Worm (Caenorhabditis elegans) whole organism, L2 larva: ENCODE results near the gene F55G7.4.

Experiments
- C34F6.9 ChIP-seq: fragments of 150-350 bp; optimal IDR thresholded peaks from 2 replicates; lab custom pipeline; 2014; ENCODE audit warnings: missing biosample characterization, missing genetic modification characterization
- F13H6.1 ChIP-seq: sonication (generic microtip); optimal IDR thresholded peaks from 2 replicates; lab custom pipeline; 2016; ENCODE audit warnings: missing genetic modification characterization, missing compliant biosample characterization
- R02D3.7 ChIP-seq: fragments of 150-350 bp; optimal IDR thresholded peaks from 2 replicates; lab custom pipeline; 2014; ENCODE audit warnings: missing biosample characterization, missing genetic modification characterization
- Y55F3AM.14 ChIP-seq: fragments of 200-800 bp; sonication (Bioruptor generic); optimal IDR thresholded peaks from 2 replicates; lab custom pipeline; 2018; ENCODE audit warnings: mild to moderate bottlenecking, missing genetic modification characterization, missing compliant biosample characterization
- ZK546.5 ChIP-seq: sonication (generic microtip); optimal IDR thresholded peaks from 2 replicates; lab custom pipeline; 2017; ENCODE audit warnings: missing biosample characterization, missing genetic modification characterization
- alr-1 ChIP-seq: fragments of 150-350 bp; optimal IDR thresholded peaks from 2 replicates; lab custom pipeline; 2014; ENCODE audit warnings: missing biosample characterization, missing genetic modification characterization
- aly-2 ChIP-seq: fragments of 150-350 bp; optimal IDR thresholded peaks from 2 replicates; lab custom pipeline; 2014; ENCODE audit warnings: missing biosample characterization, missing genetic modification characterization
- ceh-16 ChIP-seq: fragments of 150-350 bp; optimal IDR thresholded peaks from 2 replicates; lab custom pipeline; 2014; ENCODE audit warnings: missing biosample characterization, missing genetic modification characterization
- ceh-82 ChIP-seq: fragments of 150-350 bp; optimal IDR thresholded peaks from 2 replicates; lab custom pipeline; 2014; ENCODE audit warnings: missing biosample characterization, missing genetic modification characterization
- crh-2 ChIP-seq: sonication (generic microtip); optimal IDR thresholded peaks from 2 replicates; lab custom pipeline; 2017; ENCODE audit warnings: missing biosample characterization, missing genetic modification characterization
- dmd-4 ChIP-seq: sonication (generic microtip); optimal IDR thresholded peaks from 2 replicates; lab custom pipeline; 2017; ENCODE audit warnings: missing biosample characterization, missing genetic modification characterization
- egl-27 ChIP-seq: sonication (generic microtip); optimal IDR thresholded peaks from 3 replicates; lab custom pipeline; 2017; ENCODE audit warnings: missing biosample characterization, missing genetic modification reagents, missing genetic modification characterization
- elt-1 ChIP-seq: fragments of 150-350 bp; optimal IDR thresholded peaks from 2 replicates; lab custom pipeline; 2014; ENCODE audit warnings: missing biosample characterization, missing genetic modification characterization
- elt-3 ChIP-seq: sonication (generic microtip); optimal IDR thresholded peaks from 2 replicates; lab custom pipeline; 2017; ENCODE audit warnings: missing biosample characterization, missing genetic modification characterization
- fos-1 ChIP-seq: fragments of 150-350 bp; optimal IDR thresholded peaks from 2 replicates; lab custom pipeline; 2014; ENCODE audit warnings: missing biosample characterization, missing genetic modification characterization
- lin-11 ChIP-seq: fragments of 150-350 bp; sonication (generic microtip); optimal IDR thresholded peaks from 2 replicates; lab custom pipeline; 2014; ENCODE audit warnings: missing biosample characterization, missing genetic modification characterization, inconsistent platforms, mixed read lengths
- lin-13 ChIP-seq: fragments of 150-350 bp; optimal IDR thresholded peaks from 2 replicates; lab custom pipeline; 2014; ENCODE audit warnings: missing biosample characterization, missing genetic modification reagents, missing genetic modification characterization
- lin-39 ChIP-seq: fragments of 150-350 bp; optimal IDR thresholded peaks from 2 replicates; lab custom pipeline; 2014; ENCODE audit warnings: missing biosample characterization, missing genetic modification reagents, missing genetic modification characterization
- lsy-2 ChIP-seq, 2 experiments: fragments of 150-350 bp in 1 of 2; sonication (generic microtip) in 1 of 2; optimal IDR thresholded peaks; 2 replicates each; lab custom pipeline; 2014 to 2017; ENCODE audit warnings: missing biosample characterization in 2 of 2, missing genetic modification characterization in 2 of 2
- mab-5 ChIP-seq: fragments of 150-350 bp; optimal IDR thresholded peaks from 2 replicates; lab custom pipeline; 2014; ENCODE audit warnings: missing biosample characterization, missing genetic modification characterization
- mbf-1 ChIP-seq: sonication (generic microtip); optimal IDR thresholded peaks from 2 replicates; lab custom pipeline; 2017; ENCODE audit warnings: missing biosample characterization, missing genetic modification characterization
- mdl-1 ChIP-seq, 2 experiments: fragments of 150-350 bp in 1 of 2; sonication (generic microtip) in 1 of 2; optimal IDR thresholded peaks; 2 replicates each; lab custom pipeline; 2017; ENCODE audit warnings: missing biosample characterization in 2 of 2, missing genetic modification characterization in 2 of 2
- nhr-10 ChIP-seq: sonication (generic microtip); optimal IDR thresholded peaks from 2 replicates; lab custom pipeline; 2017; ENCODE audit warnings: missing biosample characterization, missing genetic modification characterization
- nhr-11 ChIP-seq: fragments of 150-350 bp; optimal IDR thresholded peaks from 2 replicates; lab custom pipeline; 2014; ENCODE audit warnings: missing biosample characterization, missing genetic modification characterization
- nhr-12 ChIP-seq: fragments of 150-350 bp; optimal IDR thresholded peaks from 2 replicates; lab custom pipeline; 2014; ENCODE audit warnings: missing biosample characterization, missing genetic modification characterization
- nhr-129 ChIP-seq: fragments of 150-350 bp; optimal IDR thresholded peaks from 2 replicates; lab custom pipeline; 2014; ENCODE audit warnings: missing biosample characterization, missing genetic modification characterization
- nhr-21 ChIP-seq: fragments of 150-350 bp; optimal IDR thresholded peaks from 2 replicates; lab custom pipeline; 2014; ENCODE audit warnings: missing biosample characterization, missing genetic modification characterization
- nhr-23 ChIP-seq: fragments of 150-350 bp; optimal IDR thresholded peaks from 2 replicates; lab custom pipeline; 2014; ENCODE audit warnings: missing biosample characterization, missing genetic modification reagents, missing genetic modification characterization
- nhr-237 ChIP-seq: fragments of 150-350 bp; optimal IDR thresholded peaks from 2 replicates; lab custom pipeline; 2014; ENCODE audit warnings: missing biosample characterization, missing genetic modification characterization
- nhr-25 ChIP-seq: fragments of 150-350 bp; sonication (generic microtip); optimal IDR thresholded peaks from 3 replicates; lab custom pipeline; 2014; ENCODE audit warnings: missing biosample characterization, missing genetic modification characterization
- nhr-6 ChIP-seq: fragments of 150-350 bp; optimal IDR thresholded peaks from 2 replicates; lab custom pipeline; 2014; ENCODE audit warnings: missing biosample characterization, missing genetic modification characterization
- peb-1 ChIP-seq: fragments of 150-350 bp; optimal IDR thresholded peaks from 2 replicates; lab custom pipeline; 2014; ENCODE audit warnings: missing biosample characterization, missing genetic modification characterization
- sem-4 ChIP-seq: fragments of 150-350 bp; optimal IDR thresholded peaks from 2 replicates; lab custom pipeline; 2014; ENCODE audit warnings: missing biosample characterization, missing genetic modification reagents, missing genetic modification characterization
- skn-1 ChIP-seq: sonication (generic microtip); optimal IDR thresholded peaks from 2 replicates; lab custom pipeline; 2017; ENCODE audit warnings: missing biosample characterization, missing genetic modification characterization
- sma-3 ChIP-seq: sonication (generic microtip); optimal IDR thresholded peaks from 2 replicates; lab custom pipeline; 2016; ENCODE audit warnings: missing genetic modification reagents, missing genetic modification characterization, missing compliant biosample characterization
- sma-9 ChIP-seq, 2 experiments: fragments of 150-350 bp in 1 of 2; sonication (generic microtip) in 1 of 2; optimal IDR thresholded peaks; 2 replicates each; lab custom pipeline; 2014 to 2016; ENCODE audit warnings: missing genetic modification characterization in 2 of 2, mild to moderate bottlenecking in 1 of 2, missing biosample characterization in 1 of 2, missing compliant biosample characterization in 1 of 2, missing genetic modification reagents in 1 of 2, moderate library complexity in 1 of 2
- snpc-4 ChIP-seq: fragments of 150-350 bp; optimal IDR thresholded peaks from 2 replicates; lab custom pipeline; 2014; ENCODE audit warnings: missing biosample characterization, missing genetic modification characterization
- unc-39 ChIP-seq: fragments of 150-350 bp; optimal IDR thresholded peaks from 2 replicates; lab custom pipeline; 2014; ENCODE audit warnings: missing biosample characterization, missing genetic modification characterization
- unc-55 ChIP-seq: fragments of 150-350 bp; sonication (generic microtip); optimal IDR thresholded peaks from 3 replicates; lab custom pipeline; 2014; ENCODE audit warnings: missing biosample characterization, missing genetic modification reagents, missing genetic modification characterization
- unc-62 ChIP-seq: fragments of 150-350 bp; optimal IDR thresholded peaks from 2 replicates; lab custom pipeline; 2014; ENCODE audit warnings: missing biosample characterization, missing genetic modification reagents, missing genetic modification characterization
- zag-1 ChIP-seq: fragments of 150-350 bp; optimal IDR thresholded peaks from 2 replicates; lab custom pipeline; 2014; ENCODE audit warnings: missing biosample characterization, missing genetic modification characterization
- ztf-1 ChIP-seq: fragments of 200-800 bp; sonication (Bioruptor generic); conservative IDR thresholded peaks from 2 replicates; pipeline ENCODE4 v1.3.6; 2022; ENCODE audit warnings: missing genetic modification characterization, missing compliant biosample characterization

Gene F55G7.4

DNA sequence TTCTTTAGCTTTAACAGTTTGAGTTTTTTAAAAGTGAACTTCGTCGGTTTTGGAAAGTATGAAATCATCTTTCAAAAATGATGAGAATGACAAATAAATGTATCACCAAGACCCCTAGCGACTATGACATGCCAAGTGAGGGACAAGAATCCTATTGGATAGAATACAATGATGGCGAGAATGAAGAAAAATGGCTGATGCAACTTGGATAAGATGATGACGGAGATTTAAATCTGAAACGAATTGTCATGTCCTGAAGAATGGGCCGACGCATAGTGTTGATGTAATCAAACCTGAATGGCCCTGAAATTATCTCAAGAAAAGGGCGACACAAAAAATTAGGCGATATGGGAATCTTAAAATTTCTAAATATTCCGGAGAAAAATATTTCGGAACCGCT lies 36.0 kb downstream of the F55G7.4 start:
- TF ChIP-seq sma-9 (GFP tag; optimal IDR thresholded peaks at IDR 0.05; lab: Kevin White, UChicago) (peak; percentile 47), sma-9 (tag; optimal IDR thresholded peaks at IDR 0.05; lab: Kevin White, UChicago) (no peak), lin-13 (no peak), mbf-1 (tag; lab: Kevin White, UChicago) (no peak), mdl-1 (tag; optimal IDR thresholded peaks at IDR 0.05; lab: Kevin White, UChicago) (no peak), ceh-16 (peak; percentile 72), ceh-82 (no peak), nhr-11 (tag; lab: Kevin White, UChicago) (no peak), ztf-1 (GFP tag; lab: Robert Waterston, UW) (no peak), lin-39 (no peak), F13H6.1 (no peak), nhr-12 (tag; lab: Kevin White, UChicago) (no peak), alr-1 (tag; lab: Kevin White, UChicago) (no peak), elt-1 (tag; lab: Kevin White, UChicago) (peak; percentile 58), unc-55 (GFP tag; lab: Kevin White, UChicago) (no peak), C34F6.9 (tag; lab: Kevin White, UChicago) (no peak), peb-1 (tag; lab: Kevin White, UChicago) (no peak), egl-27 (tag; lab: Kevin White, UChicago) (no peak), nhr-25 (peak; percentile 12), sma-3 (GFP tag; lab: Kevin White, UChicago) (no peak), unc-39 (no peak)

DNA sequence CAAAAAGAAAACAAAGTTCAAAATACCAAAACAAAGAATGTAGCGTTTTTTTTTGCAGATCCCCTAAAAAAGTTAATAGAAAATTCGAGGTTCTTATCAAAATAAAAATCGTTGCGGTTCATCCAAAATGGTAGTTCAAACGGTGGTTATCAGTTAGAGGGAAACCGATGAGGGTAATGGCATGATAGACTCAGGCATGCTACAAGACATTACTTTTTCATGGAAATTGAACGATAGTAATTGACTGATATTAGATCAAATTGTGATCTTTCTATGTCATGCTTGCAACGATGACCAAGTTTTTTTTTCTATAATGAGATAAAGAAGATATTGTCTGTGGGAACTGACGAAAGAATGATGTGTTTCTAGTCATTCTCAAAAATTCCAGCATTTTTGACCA lies 36.9 kb downstream of the F55G7.4 start:
- TF ChIP-seq fos-1 (tag; lab: Kevin White, UChicago) (peak; percentile 82), mab-5 (tag; lab: Kevin White, UChicago) (no peak), unc-39 (no peak), mbf-1 (tag; lab: Kevin White, UChicago) (no peak), sma-9 (GFP tag; optimal IDR thresholded peaks at IDR 0.05; lab: Kevin White, UChicago) (peak; percentile 73), sma-9 (tag; optimal IDR thresholded peaks at IDR 0.05; lab: Kevin White, UChicago) (no peak), nhr-11 (tag; lab: Kevin White, UChicago) (no peak)

DNA sequence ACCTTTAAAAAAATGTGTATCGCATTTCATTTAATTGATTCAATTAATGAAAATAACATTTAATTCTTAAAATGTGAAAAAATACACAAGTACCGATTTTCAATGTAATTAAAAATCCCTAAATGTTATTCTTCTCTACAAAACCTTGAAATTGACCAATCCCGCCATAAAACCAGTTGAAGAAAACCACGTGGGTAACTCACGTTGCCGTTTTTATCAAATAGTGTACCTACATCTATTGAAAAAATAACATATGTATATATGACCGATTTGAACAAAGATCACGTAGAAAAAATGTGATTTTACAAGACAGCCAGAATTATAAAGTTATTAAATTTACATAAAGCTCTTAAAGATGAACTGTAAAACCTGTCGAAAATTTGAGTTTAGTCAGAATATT lies 37.5 kb downstream of the F55G7.4 start:
- TF ChIP-seq nhr-6 (tag; lab: Kevin White, UChicago) (no peak), nhr-25 (peak; percentile 39), mdl-1 (tag; optimal IDR thresholded peaks at IDR 0.05; lab: Kevin White, UChicago) (no peak), nhr-10 (no peak), sma-3 (GFP tag; lab: Kevin White, UChicago) (peak; percentile 20), sma-9 (GFP tag; optimal IDR thresholded peaks at IDR 0.05; lab: Kevin White, UChicago) (peak; percentile 79), sma-9 (tag; optimal IDR thresholded peaks at IDR 0.05; lab: Kevin White, UChicago) (no peak), lin-11 (no peak), crh-2 (tag; lab: Kevin White, UChicago) (no peak), elt-3 (no peak), mbf-1 (tag; lab: Kevin White, UChicago) (no peak), nhr-21 (tag; lab: Kevin White, UChicago) (no peak), nhr-11 (tag; lab: Kevin White, UChicago) (no peak)

DNA sequence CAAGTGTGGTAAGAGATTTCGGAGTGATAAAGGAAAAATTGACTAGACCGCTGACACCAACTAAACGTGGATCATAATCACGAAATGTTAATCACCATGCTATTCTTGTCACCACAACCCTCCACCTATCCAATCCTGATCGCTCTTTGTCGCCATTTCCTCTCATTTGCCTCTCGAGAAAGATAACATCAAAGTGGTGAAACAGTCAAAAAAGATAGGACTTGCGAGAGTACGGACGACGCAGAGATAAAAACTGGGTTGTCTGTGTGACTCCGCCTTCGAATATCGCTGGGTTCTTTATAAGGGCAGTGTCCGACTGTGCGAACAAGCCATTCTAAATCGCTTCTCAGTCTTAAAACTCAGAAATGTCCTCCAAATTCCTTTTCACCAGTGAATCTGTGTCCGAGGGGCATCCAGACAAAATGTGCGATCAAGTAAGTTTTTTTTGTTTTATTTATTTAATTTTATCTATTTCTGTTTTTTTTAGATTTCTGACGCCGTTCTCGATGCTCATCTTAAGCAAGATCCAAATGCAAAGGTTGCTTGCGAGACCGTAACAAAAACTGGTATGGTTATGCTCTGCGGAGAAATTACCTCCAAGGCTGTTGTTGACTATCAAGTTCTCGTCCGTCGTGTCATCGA lies 38.1 kb downstream of the F55G7.4 start, which contains the start of gene sams-1:
Gene sams-1 (plus strand): TSS at position 300 of the 642 bp plus-strand sequence.
- TF ChIP-seq peb-1 (tag; lab: Kevin White, UChicago) (no peak), ZK546.5 (tag; lab: Kevin White, UChicago) (no peak), unc-62 (GFP tag; lab: Kevin White, UChicago) (no peak), zag-1 (tag; lab: Kevin White, UChicago) (no peak), nhr-237 (tag; lab: Kevin White, UChicago) (no peak), aly-2 (tag; lab: Kevin White, UChicago) (no peak), alr-1 (tag; lab: Kevin White, UChicago) (no peak), mab-5 (tag; lab: Kevin White, UChicago) (no peak), snpc-4 (no peak), nhr-23 (tag; lab: Kevin White, UChicago) (no peak), sma-9 (GFP tag; optimal IDR thresholded peaks at IDR 0.05; lab: Kevin White, UChicago) (peak; percentile 68), sma-9 (tag; optimal IDR thresholded peaks at IDR 0.05; lab: Kevin White, UChicago) (no peak), R02D3.7 (tag; lab: Kevin White, UChicago) (no peak), elt-1 (tag; lab: Kevin White, UChicago) (no peak), nhr-129 (peak; percentile 23), skn-1 (tag; lab: Kevin White, UChicago) (no peak), nhr-12 (tag; lab: Kevin White, UChicago) (no peak), ztf-1 (GFP tag; lab: Robert Waterston, UW) (no peak), egl-27 (tag; lab: Kevin White, UChicago) (peak; percentile 10), lin-39 (no peak), ceh-82 (no peak), unc-55 (GFP tag; lab: Kevin White, UChicago) (no peak), F13H6.1 (no peak), ceh-16 (peak; percentile 37), sem-4 (no peak), nhr-11 (tag; lab: Kevin White, UChicago) (no peak), C34F6.9 (tag; lab: Kevin White, UChicago) (no peak), Y55F3AM.14 (no peak), crh-2 (tag; lab: Kevin White, UChicago) (no peak), lsy-2 (tag; optimal IDR thresholded peaks at IDR 0.05; lab: Kevin White, UChicago) (no peak), nhr-25 (peak; percentile 19), nhr-6 (tag; lab: Kevin White, UChicago) (no peak), dmd-4 (tag; lab: Kevin White, UChicago) (no peak), lin-11 (no peak), elt-3 (no peak), fos-1 (tag; lab: Kevin White, UChicago) (peak; percentile 71), nhr-10 (no peak)
